Fruit fly (Drosophila melanogaster) whole organism, embryonic: ENCODE results near the gene CG7627.
A peak's percentile ranks its signal among the peaks of the same experiment; 100 is the strongest.

Experiments
- ATbp ChIP-seq: fragments of 200-800 bp; sonication (Bioruptor generic); optimal IDR thresholded peaks from 2 replicates; lab custom pipeline; 2017; ENCODE audit warnings: missing biosample characterization, mild to moderate bottlenecking, missing genetic modification characterization, missing genetic modification reagents
- Blimp-1 ChIP-seq: fragments of 200-800 bp; sonication (Bioruptor generic); optimal IDR thresholded peaks from 3 replicates; lab custom pipeline; 2018; ENCODE audit warnings: missing biosample characterization, missing genetic modification characterization, mild to moderate bottlenecking, moderate library complexity, missing genetic modification reagents
- CG11723 ChIP-seq: fragments of 200-800 bp; sonication (Bioruptor generic); optimal IDR thresholded peaks from 2 replicates; lab custom pipeline; 2017; ENCODE audit warnings: missing biosample characterization, mild to moderate bottlenecking, missing genetic modification characterization
- CG12299 ChIP-seq: fragments of 200-800 bp; sonication (Bioruptor generic); optimal IDR thresholded peaks from 2 replicates; lab custom pipeline; 2018; ENCODE audit warnings: missing biosample characterization, mild to moderate bottlenecking, missing genetic modification characterization
- CG13287 ChIP-seq: fragments of 200-800 bp; sonication (Bioruptor generic); IDR thresholded peaks from 2 replicates; pipeline ENCODE4 v1.3.6; 2022; ENCODE audit warnings: missing biosample characterization, missing genetic modification characterization; ENCODE audit not compliant: partially characterized antibody
- CG17361 ChIP-seq: fragments of 200-800 bp; sonication (Bioruptor generic); IDR thresholded peaks from 3 replicates; pipeline ENCODE4 v1.3.6; 2022; ENCODE audit warnings: missing biosample characterization, missing genetic modification characterization
- CG17568 ChIP-seq: fragments of 200-800 bp; sonication (Bioruptor generic); optimal IDR thresholded peaks from 2 replicates; lab custom pipeline; 2018; ENCODE audit warnings: missing biosample characterization, mild to moderate bottlenecking, missing genetic modification characterization, moderate library complexity
- CG17829 ChIP-seq: fragments of 200-800 bp; optimal IDR thresholded peaks from 2 replicates; lab custom pipeline; 2019; ENCODE audit warnings: missing biosample characterization, mild to moderate bottlenecking, missing genetic modification characterization, moderate library complexity
- CG2129 ChIP-seq: fragments of 200-800 bp; sonication (Bioruptor generic); IDR thresholded peaks from 2 replicates; pipeline ENCODE4 v1.3.6; 2022; ENCODE audit warnings: missing biosample characterization, missing genetic modification characterization; ENCODE audit not compliant: partially characterized antibody
- CG2202 ChIP-seq: fragments of 200-800 bp; sonication (Bioruptor generic); optimal IDR thresholded peaks from 2 replicates; lab custom pipeline; 2018; ENCODE audit warnings: missing biosample characterization, mild to moderate bottlenecking, missing genetic modification characterization
- CG30020 ChIP-seq: fragments of 200-800 bp; optimal IDR thresholded peaks from 2 replicates; lab custom pipeline; 2019; ENCODE audit warnings: missing biosample characterization, mild to moderate bottlenecking, missing genetic modification characterization, moderate library complexity
- CG4404 ChIP-seq: fragments of 200-800 bp; sonication (Bioruptor generic); IDR thresholded peaks from 2 replicates; pipeline ENCODE4 v1.3.6; 2022; ENCODE audit warnings: missing biosample characterization, missing genetic modification characterization
- CG7928 ChIP-seq: fragments of 200-800 bp; sonication (Bioruptor generic); optimal IDR thresholded peaks from 2 replicates; lab custom pipeline; 2017; ENCODE audit warnings: missing biosample characterization, mild to moderate bottlenecking, missing genetic modification characterization
- CG7987 ChIP-seq: fragments of 200-800 bp; sonication (Bioruptor generic); optimal IDR thresholded peaks from 2 replicates; lab custom pipeline; 2018; ENCODE audit warnings: missing biosample characterization, mild to moderate bottlenecking, missing genetic modification characterization, moderate library complexity
- CG8290 ChIP-seq, 3 experiments: fragments of 200-800 bp; sonication (Bioruptor generic); optimal IDR thresholded peaks; 2 replicates each; lab custom pipeline; 2016 to 2019; ENCODE audit warnings: missing biosample characterization in 3 of 3, missing genetic modification characterization in 3 of 3, mild to moderate bottlenecking in 2 of 3, moderate library complexity in 1 of 3
- CG8478 ChIP-seq: fragments of >200 bp; optimal IDR thresholded peaks from 2 replicates; lab custom pipeline; 2018
- CG8944 ChIP-seq: fragments of 200-800 bp; sonication (Bioruptor generic); optimal IDR thresholded peaks from 3 replicates; lab custom pipeline; 2016; ENCODE audit warnings: missing biosample characterization, missing genetic modification characterization
- CrebB ChIP-seq: fragments of 200-800 bp; sonication (Bioruptor generic); optimal IDR thresholded peaks from 3 replicates; lab custom pipeline; 2018; ENCODE audit warnings: missing biosample characterization, mild to moderate bottlenecking, missing genetic modification characterization
- D19A ChIP-seq: fragments of 200-800 bp; optimal IDR thresholded peaks from 3 replicates; lab custom pipeline; 2019; ENCODE audit warnings: missing biosample characterization, mild to moderate bottlenecking, missing genetic modification characterization, moderate library complexity
- Deaf1 ChIP-seq: fragments of 200-800 bp; optimal IDR thresholded peaks from 3 replicates; lab custom pipeline; 2019; ENCODE audit warnings: missing biosample characterization, mild to moderate bottlenecking, missing genetic modification characterization, moderate library complexity
- ERR ChIP-seq: fragments of 200-800 bp; sonication (Bioruptor generic); optimal IDR thresholded peaks from 2 replicates; lab custom pipeline; 2016; ENCODE audit warnings: missing biosample characterization, missing genetic modification characterization
- Fer2 ChIP-seq: fragments of 200-800 bp; sonication (Bioruptor generic); optimal IDR thresholded peaks from 2 replicates; lab custom pipeline; 2018; ENCODE audit warnings: missing biosample characterization, mild to moderate bottlenecking, missing genetic modification characterization, moderate library complexity
- Hey ChIP-seq: fragments of 200-800 bp; sonication (Bioruptor generic); optimal IDR thresholded peaks from 3 replicates; lab custom pipeline; 2018; ENCODE audit warnings: missing biosample characterization, mild to moderate bottlenecking, missing genetic modification characterization
- Myb ChIP-seq: fragments of 200-800 bp; sonication (Bioruptor generic); optimal IDR thresholded peaks from 2 replicates; lab custom pipeline; 2016; ENCODE audit warnings: missing biosample characterization, missing genetic modification characterization
- NC2β ChIP-seq: fragments of 200-800 bp; sonication (Bioruptor generic); optimal IDR thresholded peaks from 2 replicates; lab custom pipeline; 2016; ENCODE audit warnings: missing biosample characterization, missing genetic modification characterization
- Optix ChIP-seq: fragments of 200-800 bp; sonication (Bioruptor generic); IDR thresholded peaks from 3 replicates; pipeline ENCODE4 v1.3.6; 2022; ENCODE audit warnings: missing biosample characterization, missing genetic modification characterization
- Sox102F ChIP-seq: fragments of 200-800 bp; sonication (Bioruptor generic); optimal IDR thresholded peaks from 2 replicates; lab custom pipeline; 2018; ENCODE audit warnings: missing biosample characterization, mild to moderate bottlenecking, missing genetic modification characterization, moderate library complexity
- Sry-β ChIP-seq: fragments of 200-800 bp; sonication (Bioruptor generic); optimal IDR thresholded peaks from 2 replicates; lab custom pipeline; 2018; ENCODE audit warnings: missing biosample characterization, mild to moderate bottlenecking, missing genetic modification characterization, moderate library complexity
- Trl ChIP-seq, 3 experiments: fragments of >200 bp in 2 of 3; fragments of 200-800 bp in 1 of 3; sonication (Bioruptor generic) in 1 of 3; optimal IDR thresholded peaks; 2 replicates in 1 of 3; 3 replicates in 2 of 3; lab custom pipeline; 2016 to 2017; ENCODE audit warnings: missing biosample characterization in 1 of 3, missing genetic modification characterization in 1 of 3
- chm ChIP-seq: fragments of 200-800 bp; sonication (Bioruptor generic); IDR thresholded peaks from 2 replicates; pipeline ENCODE4 v1.3.6; 2022; ENCODE audit warnings: missing biosample characterization, missing genetic modification characterization
- fd96Cb ChIP-seq: fragments of 200-800 bp; sonication (Bioruptor generic); optimal IDR thresholded peaks from 2 replicates; lab custom pipeline; 2018; ENCODE audit warnings: missing biosample characterization, mild to moderate bottlenecking, missing genetic modification characterization, moderate library complexity
- h ChIP-seq: fragments of >200 bp; optimal IDR thresholded peaks from 2 replicates; lab custom pipeline; 2017
- jumu ChIP-seq: fragments of 200-800 bp; sonication (Bioruptor generic); optimal IDR thresholded peaks from 3 replicates; lab custom pipeline; 2016; ENCODE audit warnings: missing biosample characterization, missing genetic modification characterization
- luna ChIP-seq: fragments of 200-800 bp; sonication (Bioruptor generic); optimal IDR thresholded peaks from 2 replicates; lab custom pipeline; 2016; ENCODE audit warnings: missing biosample characterization, missing genetic modification characterization
- maf-S ChIP-seq: fragments of 200-800 bp; sonication (Bioruptor generic); optimal IDR thresholded peaks from 2 replicates; lab custom pipeline; 2016; ENCODE audit warnings: missing biosample characterization, missing genetic modification characterization
- nerfin-1 ChIP-seq: fragments of 200-800 bp; sonication (Bioruptor generic); optimal IDR thresholded peaks from 3 replicates; lab custom pipeline; 2019; ENCODE audit warnings: missing biosample characterization, mild to moderate bottlenecking, missing genetic modification characterization, moderate library complexity
- nom ChIP-seq: fragments of 200-800 bp; sonication (Bioruptor generic); optimal IDR thresholded peaks from 2 replicates; lab custom pipeline; 2017; ENCODE audit warnings: missing biosample characterization, missing genetic modification characterization, mild to moderate bottlenecking, moderate library complexity, missing genetic modification reagents
- pho ChIP-seq: fragments of 200-800 bp; sonication (Bioruptor generic); optimal IDR thresholded peaks from 2 replicates; lab custom pipeline; 2016; ENCODE audit warnings: missing biosample characterization, missing genetic modification characterization
- prd ChIP-seq, 3 experiments: fragments of >200 bp in 2 of 3; fragments of 200-800 bp in 1 of 3; sonication (Bioruptor generic) in 1 of 3; optimal IDR thresholded peaks in 2 of 3; IDR thresholded peaks in 1 of 3; 2 replicates in 2 of 3; 3 replicates in 1 of 3; pipeline versions ENCODE4 v1.3.6 to Lab custom; 2017 to 2022; ENCODE audit warnings: missing biosample characterization in 1 of 3, missing genetic modification characterization in 1 of 3
- pum ChIP-seq: fragments of 200-800 bp; sonication (Bioruptor generic); optimal IDR thresholded peaks from 2 replicates; lab custom pipeline; 2016; ENCODE audit warnings: missing biosample characterization, missing genetic modification characterization
- sens-2 ChIP-seq: fragments of 200-800 bp; sonication (Bioruptor generic); IDR thresholded peaks from 2 replicates; pipeline ENCODE4 v1.3.6; 2022; ENCODE audit warnings: missing biosample characterization, missing genetic modification characterization
- slou ChIP-seq: fragments of 200-800 bp; sonication (Bioruptor generic); optimal IDR thresholded peaks from 3 replicates; lab custom pipeline; 2016; ENCODE audit warnings: missing biosample characterization, missing genetic modification characterization
- tin ChIP-seq: fragments of 200-800 bp; sonication (Bioruptor generic); optimal IDR thresholded peaks from 3 replicates; lab custom pipeline; 2016; ENCODE audit warnings: missing biosample characterization, missing genetic modification characterization
- tll ChIP-seq, 2 experiments: fragments of 200-800 bp in 1 of 2; fragments of >200 bp in 1 of 2; sonication (Bioruptor generic) in 1 of 2; optimal IDR thresholded peaks; 2 replicates each; lab custom pipeline; 2017 to 2019; ENCODE audit warnings: missing biosample characterization in 2 of 2, missing genetic modification characterization in 2 of 2, mild to moderate bottlenecking in 1 of 2, moderate library complexity in 1 of 2
- tna ChIP-seq: fragments of 200-800 bp; sonication (Bioruptor generic); IDR thresholded peaks from 2 replicates; pipeline ENCODE4 v1.3.6; 2022; ENCODE audit warnings: missing biosample characterization, missing genetic modification characterization; ENCODE audit not compliant: partially characterized antibody
- wor ChIP-seq: fragments of 200-800 bp; sonication (Bioruptor generic); IDR thresholded peaks from 2 replicates; pipeline ENCODE4 v1.3.6; 2022; ENCODE audit warnings: missing biosample characterization, missing genetic modification characterization

Gene CG7627

dm6 chr2L:8403286-8404270 lies 41.3 kb upstream of the CG7627 start, which contains the start of gene emb (continued):
- TF ChIP-seq CG2129 (GFP tag; lab: Robert Waterston, UW) (peak; percentile 67; the same call in 1 of the 2 replicates), Deaf1 (tag; lab: Kevin White, UChicago) (no peak), ERR (no peak), wor (no peak), CG30020 (tag; lab: Kevin White, UChicago) (peak; percentile 71), CG12299 (tag; lab: Kevin White, UChicago) (no peak), luna (GFP tag; lab: Kevin White, UChicago) (no peak), pho (peak; percentile 65), jumu (GFP tag; lab: Kevin White, UChicago) (peak; percentile 58), CG17361 (peak; percentile 66; the same call in 2 of the 3 replicates), CG13287 (GFP tag; lab: Robert Waterston, UW) (peak; percentile 93), D19A (tag; lab: Kevin White, UChicago) (peak; percentile 19), sens-2 (no peak), maf-S (GFP tag; lab: Kevin White, UChicago) (peak; percentile 30), Sox102F (GFP tag; lab: Kevin White, UChicago) (no peak), chm (GFP tag; lab: Robert Waterston, UW) (peak; percentile 17; the same call in 1 of the 2 replicates), Fer2 (no peak), Optix (no peak), CG4404 (GFP tag; lab: Robert Waterston, UW) (no peak), NC2β (GFP tag; lab: Kevin White, UChicago) (peak; percentile 47), CG8290 (GFP tag; optimal IDR thresholded peaks at IDR 0.05; lab: Kevin White, UChicago) (peak; percentile 95), CG8290 (tag; optimal IDR thresholded peaks at IDR 0.05; lab: Kevin White, UChicago) (peak in 1 of 2 experiments; percentile 93), Blimp-1 (no peak), fd96Cb (tag; lab: Kevin White, UChicago) (peak; percentile 7), CG7987 (peak; percentile 57), ATbp (GFP tag; lab: Kevin White, UChicago) (no peak), nerfin-1 (tag; lab: Kevin White, UChicago) (peak; percentile 89), h (lab: Kevin White, UChicago) (no peak), CG17568 (no peak), CG8478 (lab: Kevin White, UChicago) (peak; percentile 85), CG8944 (GFP tag; lab: Kevin White, UChicago) (no peak), prd (optimal IDR thresholded peaks at IDR 0.05; lab: Kevin White, UChicago) (no peak), prd (GFP tag; IDR thresholded peaks at IDR 0.05; lab: Robert Waterston, UW) (peak; percentile 31; the same call in 1 of the 3 replicates), tin (GFP tag; lab: Kevin White, UChicago) (peak; percentile 34), Sry-β (peak; percentile 3), CG2202 (tag; lab: Kevin White, UChicago) (peak; percentile 11), CG11723 (no peak), CrebB (peak; percentile 33), Trl (optimal IDR thresholded peaks at IDR 0.05; lab: Kevin White, UChicago) (no peak), Trl (GFP tag; optimal IDR thresholded peaks at IDR 0.05; lab: Kevin White, UChicago) (peak; percentile 50), Hey (tag; lab: Kevin White, UChicago) (no peak), pum (GFP tag; lab: Kevin White, UChicago) (peak; percentile 21), slou (GFP tag; lab: Kevin White, UChicago) (peak; percentile 2), tll (GFP tag; optimal IDR thresholded peaks at IDR 0.05; lab: Kevin White, UChicago) (peak in 1 of 2 experiments; percentile 1), CG7928 (GFP tag; lab: Kevin White, UChicago) (peak; percentile 93), CG17829 (tag; lab: Kevin White, UChicago) (peak; percentile 71), nom (GFP tag; lab: Kevin White, UChicago) (peak; percentile 91), Myb (GFP tag; lab: Kevin White, UChicago) (peak; percentile 59), tna (peak; percentile 99)
